Fruit fly (Drosophila melanogaster) whole organism, embryonic: ENCODE measurements around the gene CG32647.
A peak's percentile ranks its signal among the peaks of the same experiment; 100 is the strongest.

Experiments
- Blimp-1 ChIP-seq: fragments of 200-800 bp; sonication (Bioruptor generic); optimal IDR thresholded peaks from 3 replicates; lab custom pipeline; 2018; ENCODE audit warnings: missing biosample characterization, missing genetic modification characterization, mild to moderate bottlenecking, moderate library complexity, missing genetic modification reagents
- CG10565 ChIP-seq: fragments of 200-800 bp; sonication (Bioruptor generic); optimal IDR thresholded peaks from 3 replicates; lab custom pipeline; 2016; ENCODE audit warnings: missing biosample characterization, mild to moderate bottlenecking, missing genetic modification characterization
- CG11456 ChIP-seq: fragments of 200-800 bp; sonication (Bioruptor generic); IDR thresholded peaks from 3 replicates; pipeline ENCODE4 v1.3.6; 2022; ENCODE audit warnings: missing biosample characterization, missing genetic modification characterization
- CG13424 ChIP-seq: fragments of 200-800 bp; sonication (Bioruptor generic); optimal IDR thresholded peaks from 2 replicates; lab custom pipeline; 2019; ENCODE audit warnings: missing biosample characterization, mild to moderate bottlenecking, missing genetic modification characterization, moderate library complexity
- CG14860 ChIP-seq: fragments of 200-800 bp; sonication (Bioruptor generic); IDR thresholded peaks from 3 replicates; pipeline ENCODE4 v1.3.6; 2022; ENCODE audit warnings: missing biosample characterization, missing genetic modification characterization; ENCODE audit not compliant: partially characterized antibody
- CG14965 ChIP-seq: fragments of 200-800 bp; sonication (Bioruptor generic); optimal IDR thresholded peaks from 2 replicates; lab custom pipeline; 2016; ENCODE audit warnings: missing biosample characterization, missing genetic modification characterization, borderline replicate concordance
- CG15011 ChIP-seq: fragments of 200-800 bp; sonication (Bioruptor generic); optimal IDR thresholded peaks from 3 replicates; lab custom pipeline; 2018; ENCODE audit warnings: missing biosample characterization, mild to moderate bottlenecking, missing genetic modification characterization
- CG17328 ChIP-seq: fragments of 200-800 bp; sonication (Bioruptor generic); IDR thresholded peaks from 2 replicates; pipeline ENCODE4 v1.3.6; 2022; ENCODE audit warnings: missing biosample characterization, missing genetic modification characterization
- CG18619 ChIP-seq: fragments of 200-800 bp; sonication (Bioruptor generic); optimal IDR thresholded peaks from 3 replicates; lab custom pipeline; 2017; ENCODE audit warnings: missing biosample characterization, mild to moderate bottlenecking, missing genetic modification characterization
- CG30431 ChIP-seq: fragments of 200-800 bp; sonication (Bioruptor generic); optimal IDR thresholded peaks from 2 replicates; lab custom pipeline; 2017; ENCODE audit warnings: missing biosample characterization, missing genetic modification characterization
- CG3163 ChIP-seq: fragments of 200-800 bp; sonication (Bioruptor generic); optimal IDR thresholded peaks from 3 replicates; lab custom pipeline; 2016; ENCODE audit warnings: missing biosample characterization, missing genetic modification characterization
- CG4617 ChIP-seq: fragments of 200-800 bp; sonication (Bioruptor generic); optimal IDR thresholded peaks from 3 replicates; lab custom pipeline; 2016; ENCODE audit warnings: missing biosample characterization, missing genetic modification characterization, borderline replicate concordance
- CG7556 ChIP-seq: fragments of 200-800 bp; sonication (Bioruptor generic); optimal IDR thresholded peaks from 2 replicates; lab custom pipeline; 2017; ENCODE audit warnings: missing biosample characterization, mild to moderate bottlenecking, missing genetic modification characterization
- CG7928 ChIP-seq: fragments of 200-800 bp; sonication (Bioruptor generic); optimal IDR thresholded peaks from 2 replicates; lab custom pipeline; 2017; ENCODE audit warnings: missing biosample characterization, mild to moderate bottlenecking, missing genetic modification characterization
- CG8388 ChIP-seq: fragments of 200-800 bp; sonication (Bioruptor generic); optimal IDR thresholded peaks from 2 replicates; lab custom pipeline; 2019; ENCODE audit warnings: missing biosample characterization, mild to moderate bottlenecking, missing genetic modification characterization, moderate library complexity
- CG9797 ChIP-seq: fragments of 200-800 bp; sonication (Bioruptor generic); optimal IDR thresholded peaks from 3 replicates; lab custom pipeline; 2018; ENCODE audit warnings: missing biosample characterization, mild to moderate bottlenecking, missing genetic modification characterization
- D ChIP-seq, 2 experiments: fragments of 200-800 bp in 1 of 2; fragments of >200 bp in 1 of 2; sonication (Bioruptor generic) in 1 of 2; optimal IDR thresholded peaks; 2 replicates in 1 of 2; 3 replicates in 1 of 2; lab custom pipeline; 2017; ENCODE audit warnings: mild to moderate bottlenecking in 1 of 2, missing biosample characterization in 1 of 2, missing genetic modification characterization in 1 of 2, missing genetic modification reagents in 1 of 2
- HmgD ChIP-seq: fragments of 200-800 bp; sonication (Bioruptor generic); optimal IDR thresholded peaks from 3 replicates; lab custom pipeline; 2016; ENCODE audit warnings: missing biosample characterization, missing genetic modification characterization
- Jarid2 ChIP-seq: fragments of 200-800 bp; sonication (Bioruptor generic); optimal IDR thresholded peaks from 3 replicates; lab custom pipeline; 2017; ENCODE audit warnings: mild to moderate bottlenecking, missing biosample characterization, missing genetic modification reagents, missing genetic modification characterization
- Lim3 ChIP-seq: fragments of 200-800 bp; sonication (Bioruptor generic); IDR thresholded peaks from 2 replicates; pipeline ENCODE4 v1.3.6; 2022; ENCODE audit warnings: missing biosample characterization, missing genetic modification characterization
- Max ChIP-seq: fragments of 200-800 bp; sonication (Bioruptor generic); optimal IDR thresholded peaks from 2 replicates; lab custom pipeline; 2016; ENCODE audit warnings: missing biosample characterization, mild to moderate bottlenecking, missing genetic modification characterization
- Mrtf ChIP-seq: fragments of 200-800 bp; sonication (Bioruptor generic); IDR thresholded peaks from 3 replicates; pipeline ENCODE4 v1.3.6; 2022; ENCODE audit warnings: missing biosample characterization, missing genetic modification characterization
- NC2β ChIP-seq: fragments of 200-800 bp; sonication (Bioruptor generic); optimal IDR thresholded peaks from 2 replicates; lab custom pipeline; 2016; ENCODE audit warnings: missing biosample characterization, missing genetic modification characterization
- Neu2 ChIP-seq: fragments of 200-800 bp; sonication (Bioruptor generic); optimal IDR thresholded peaks from 3 replicates; lab custom pipeline; 2016; ENCODE audit warnings: missing biosample characterization, missing genetic modification characterization, borderline replicate concordance
- Sox102F ChIP-seq: fragments of 200-800 bp; sonication (Bioruptor generic); optimal IDR thresholded peaks from 2 replicates; lab custom pipeline; 2018; ENCODE audit warnings: missing biosample characterization, mild to moderate bottlenecking, missing genetic modification characterization, moderate library complexity
- amos ChIP-seq: fragments of 200-800 bp; sonication (Bioruptor generic); IDR thresholded peaks from 2 replicates; pipeline ENCODE4 v1.3.6; 2022; ENCODE audit warnings: missing biosample characterization, missing genetic modification characterization; ENCODE audit not compliant: partially characterized antibody
- ara ChIP-seq: fragments of 200-800 bp; sonication (Bioruptor generic); IDR thresholded peaks from 2 replicates; pipeline ENCODE4 v1.3.6; 2022; ENCODE audit warnings: missing biosample characterization, missing genetic modification characterization
- cas ChIP-seq: fragments of 200-800 bp; sonication (Bioruptor generic); IDR thresholded peaks from 2 replicates; pipeline ENCODE4 v1.3.6; 2022; ENCODE audit warnings: missing biosample characterization, missing genetic modification characterization
- cg ChIP-seq: fragments of 200-800 bp; sonication (Bioruptor generic); optimal IDR thresholded peaks from 3 replicates; lab custom pipeline; 2019; ENCODE audit warnings: missing biosample characterization, mild to moderate bottlenecking, missing genetic modification characterization, moderate library complexity
- chinmo ChIP-seq: fragments of 200-800 bp; sonication (Bioruptor generic); IDR thresholded peaks from 4 replicates; pipeline ENCODE4 v1.3.6; 2022; ENCODE audit warnings: missing biosample characterization, missing genetic modification characterization; ENCODE audit not compliant: partially characterized antibody
- crol ChIP-seq: fragments of 200-800 bp; sonication (Bioruptor generic); IDR thresholded peaks from 2 replicates; pipeline ENCODE4 v1.3.6; 2022; ENCODE audit warnings: missing biosample characterization, missing genetic modification characterization
- crp ChIP-seq, 2 experiments: fragments of 200-800 bp; sonication (Bioruptor generic); optimal IDR thresholded peaks; 2 replicates in 1 of 2; 3 replicates in 1 of 2; lab custom pipeline; 2017; ENCODE audit warnings: missing biosample characterization in 2 of 2, missing genetic modification characterization in 2 of 2, mild to moderate bottlenecking in 1 of 2, moderate library complexity in 1 of 2
- dan ChIP-seq: fragments of 200-800 bp; sonication (Bioruptor generic); IDR thresholded peaks from 2 replicates; pipeline ENCODE4 v1.3.6; 2022; ENCODE audit warnings: missing biosample characterization, missing genetic modification characterization
- dimm ChIP-seq: fragments of 200-800 bp; sonication (Bioruptor generic); IDR thresholded peaks from 2 replicates; pipeline ENCODE4 v1.3.6; 2022; ENCODE audit warnings: missing biosample characterization, missing genetic modification characterization
- dpn ChIP-seq, 2 experiments: fragments of 200-800 bp; sonication (Bioruptor generic); optimal IDR thresholded peaks; 3 replicates each; lab custom pipeline; 2016; ENCODE audit warnings: missing biosample characterization in 2 of 2, missing genetic modification characterization in 2 of 2
- dysf ChIP-seq: fragments of 200-800 bp; sonication (Bioruptor generic); IDR thresholded peaks from 3 replicates; pipeline ENCODE4 v1.3.6; 2022; ENCODE audit warnings: missing biosample characterization, missing genetic modification characterization
- ems ChIP-seq: fragments of 200-800 bp; sonication (Bioruptor generic); optimal IDR thresholded peaks from 3 replicates; lab custom pipeline; 2016; ENCODE audit warnings: missing biosample characterization, missing genetic modification characterization
- esg ChIP-seq: fragments of 200-800 bp; sonication (Bioruptor generic); conservative IDR thresholded peaks from 2 replicates; pipeline ENCODE4 v1.3.6; 2022; ENCODE audit warnings: missing biosample characterization, missing genetic modification characterization
- ewg ChIP-seq: fragments of 200-800 bp; sonication (Bioruptor generic); optimal IDR thresholded peaks from 3 replicates; lab custom pipeline; 2017; ENCODE audit warnings: mild to moderate bottlenecking, missing biosample characterization, missing genetic modification reagents, missing genetic modification characterization
- grn ChIP-seq: fragments of 200-800 bp; sonication (Bioruptor generic); optimal IDR thresholded peaks from 3 replicates; lab custom pipeline; 2017; ENCODE audit warnings: missing biosample characterization, missing genetic modification characterization
- ham ChIP-seq: fragments of 200-800 bp; sonication (Bioruptor generic); IDR thresholded peaks from 2 replicates; pipeline ENCODE4 v1.3.6; 2022; ENCODE audit warnings: missing biosample characterization, missing genetic modification characterization
- knrl ChIP-seq: fragments of 200-800 bp; sonication (Bioruptor generic); IDR thresholded peaks from 3 replicates; pipeline ENCODE4 v1.3.6; 2022; ENCODE audit warnings: missing biosample characterization, missing genetic modification characterization; ENCODE audit not compliant: partially characterized antibody
- nau ChIP-seq: fragments of 200-800 bp; sonication (Bioruptor generic); optimal IDR thresholded peaks from 3 replicates; lab custom pipeline; 2017; ENCODE audit warnings: missing biosample characterization, mild to moderate bottlenecking, missing genetic modification characterization, missing genetic modification reagents
- nmo ChIP-seq: fragments of 200-800 bp; sonication (Bioruptor generic); optimal IDR thresholded peaks from 2 replicates; lab custom pipeline; 2018; ENCODE audit warnings: missing biosample characterization, mild to moderate bottlenecking, missing genetic modification characterization, moderate library complexity
- pfk ChIP-seq: fragments of 200-800 bp; sonication (Bioruptor generic); optimal IDR thresholded peaks from 2 replicates; lab custom pipeline; 2018; ENCODE audit warnings: missing biosample characterization, mild to moderate bottlenecking, missing genetic modification characterization, moderate library complexity
- tap ChIP-seq: fragments of 200-800 bp; optimal IDR thresholded peaks from 3 replicates; lab custom pipeline; 2019; ENCODE audit warnings: missing biosample characterization, mild to moderate bottlenecking, missing genetic modification characterization, moderate library complexity
- vnd ChIP-seq: fragments of 200-800 bp; sonication (Bioruptor generic); IDR thresholded peaks from 3 replicates; pipeline ENCODE4 v1.3.6; 2022; ENCODE audit warnings: missing biosample characterization, missing genetic modification characterization; ENCODE audit not compliant: partially characterized antibody
- wor ChIP-seq: fragments of 200-800 bp; sonication (Bioruptor generic); IDR thresholded peaks from 2 replicates; pipeline ENCODE4 v1.3.6; 2022; ENCODE audit warnings: missing biosample characterization, missing genetic modification characterization

Gene CG32647

DNA sequence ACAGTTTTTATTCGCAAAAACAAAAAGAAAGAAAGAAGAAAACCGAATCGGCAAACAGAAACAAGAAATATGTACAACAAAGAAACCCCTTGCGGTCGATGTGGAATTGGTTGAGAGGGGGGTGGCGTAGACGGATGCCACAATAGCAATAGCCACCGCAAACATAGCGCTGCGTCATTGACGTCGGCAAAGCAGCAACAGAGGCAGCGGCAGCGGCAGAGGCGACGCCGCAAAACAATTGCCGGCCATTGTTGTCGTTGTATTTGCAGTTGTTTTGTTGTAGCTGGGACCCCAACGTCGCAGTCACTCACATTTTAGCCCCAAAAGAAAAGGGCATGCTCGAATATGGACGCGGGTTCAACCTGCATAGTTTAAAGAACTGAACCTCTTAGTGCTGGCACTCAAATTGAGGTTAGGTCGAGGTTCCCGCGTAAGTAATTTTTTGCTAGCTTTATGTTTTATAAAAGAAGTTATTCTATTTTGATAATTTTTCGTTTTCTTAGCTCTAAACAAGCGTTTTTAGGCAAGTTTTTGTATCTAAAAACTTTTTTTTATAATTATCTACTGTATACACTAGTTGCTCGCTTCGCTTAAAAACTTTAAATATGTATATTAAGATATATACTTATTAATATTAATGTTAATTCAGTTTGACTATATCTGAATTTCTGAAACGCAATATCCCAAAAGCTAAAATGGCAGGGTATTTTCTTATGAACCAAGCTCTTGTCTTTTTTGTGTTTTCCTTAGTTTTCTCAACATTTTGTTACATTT is 29.0 kb downstream of the CG32647 start (continued):
- TF ChIP-seq tap: no peak
- no peak for TF ChIP-seq D (optimal IDR thresholded peaks at IDR 0.05; lab: Kevin White, UChicago)
- TF ChIP-seq D (GFP tag; optimal IDR thresholded peaks at IDR 0.05; lab: Kevin White, UChicago): peak; percentile 47
- TF ChIP-seq dan (GFP tag; lab: Robert Waterston, UW): no peak
- peak; percentile 93 for TF ChIP-seq CG18619 (GFP tag; lab: Kevin White, UChicago)
- TF ChIP-seq chinmo (GFP tag; lab: Robert Waterston, UW): peak; percentile 92
- TF ChIP-seq amos: no peak
- TF ChIP-seq CG14965 (GFP tag; lab: Kevin White, UChicago): no peak
- no peak for TF ChIP-seq knrl (GFP tag; lab: Robert Waterston, UW)
- TF ChIP-seq cg (GFP tag; lab: Kevin White, UChicago): no peak
- peak; percentile 61 for TF ChIP-seq Sox102F (GFP tag; lab: Kevin White, UChicago)
- TF ChIP-seq NC2β (GFP tag; lab: Kevin White, UChicago): no peak
- no peak for TF ChIP-seq CG3163 (GFP tag; lab: Kevin White, UChicago)
- no peak for TF ChIP-seq vnd (GFP tag; lab: Robert Waterston, UW)
- no peak for TF ChIP-seq CG15011
- TF ChIP-seq ara (GFP tag; lab: Robert Waterston, UW): no peak
- TF ChIP-seq HmgD (GFP tag; lab: Kevin White, UChicago): no peak
- peak; percentile 25 for TF ChIP-seq ems (GFP tag; lab: Kevin White, UChicago)
- TF ChIP-seq Blimp-1 (GFP tag; lab: Kevin White, UChicago): peak; percentile 30
- no peak for TF ChIP-seq CG10565 (GFP tag; lab: Kevin White, UChicago)
- peak; percentile 41 for TF ChIP-seq ewg (GFP tag; lab: Kevin White, UChicago)
- peak; percentile 76 for TF ChIP-seq esg
- TF ChIP-seq crp (GFP tag; optimal IDR thresholded peaks at IDR 0.05; lab: Kevin White, UChicago): no peak
- peak; percentile 80 for TF ChIP-seq CG13424 (tag; lab: Kevin White, UChicago)
- no peak for TF ChIP-seq CG4617 (GFP tag; lab: Kevin White, UChicago)
- TF ChIP-seq Jarid2 (GFP tag; lab: Kevin White, UChicago): peak; percentile 64
- TF ChIP-seq dpn (GFP tag; optimal IDR thresholded peaks at IDR 0.05; lab: Kevin White, UChicago): peak; percentile 64 to 68
- TF ChIP-seq CG9797 (GFP tag; lab: Kevin White, UChicago): no peak
- no peak for TF ChIP-seq pfk (GFP tag; lab: Kevin White, UChicago)
- no peak for TF ChIP-seq Neu2 (GFP tag; lab: Kevin White, UChicago)
- TF ChIP-seq crol (GFP tag; lab: Robert Waterston, UW): peak; percentile 89
- peak; percentile 68 for TF ChIP-seq CG30431 (GFP tag; lab: Kevin White, UChicago)
- no peak for TF ChIP-seq dimm (GFP tag; lab: Robert Waterston, UW)
- TF ChIP-seq CG7556 (GFP tag; lab: Kevin White, UChicago): peak; percentile 90
- TF ChIP-seq Max: peak; percentile 30
- peak; percentile 51 for TF ChIP-seq cas (GFP tag; lab: Robert Waterston, UW)
- TF ChIP-seq CG11456 (GFP tag; lab: Robert Waterston, UW): peak; percentile 79
- no peak for TF ChIP-seq grn
- TF ChIP-seq ham (GFP tag; lab: Robert Waterston, UW): peak; percentile 70; the same call in 1 of the 2 replicates
- TF ChIP-seq Lim3 (GFP tag; lab: Robert Waterston, UW): no peak
- peak; percentile 10 for TF ChIP-seq CG7928 (GFP tag; lab: Kevin White, UChicago)
- peak; percentile 84 for TF ChIP-seq dysf
- TF ChIP-seq wor (GFP tag; lab: Robert Waterston, UW): peak; percentile 38
- no peak for TF ChIP-seq CG14860
- peak; percentile 80 for TF ChIP-seq Mrtf (GFP tag; lab: Robert Waterston, UW)
- peak; percentile 27; the same call in 1 of the 2 replicates for TF ChIP-seq CG17328 (GFP tag; lab: Robert Waterston, UW)
- TF ChIP-seq nmo (GFP tag; lab: Kevin White, UChicago): peak; percentile 79
- TF ChIP-seq CG8388 (GFP tag; lab: Kevin White, UChicago): peak; percentile 54
- TF ChIP-seq nau: no peak
